Worm (Caenorhabditis elegans) whole organism, dauer: Measurements from ENCODE around the gene sri-34.
"Not testable (repeated sequence)": the region's sequence is repeated elsewhere in the genome, so short reads cannot be mapped to it uniquely, and the experiment has no call there.

ENCODE experiments used
- unc-62 ChIP-seq: sonication (generic microtip); optimal IDR thresholded peaks from 2 replicates; lab custom pipeline; 2017; ENCODE audit warnings: missing biosample characterization, missing genetic modification reagents, missing genetic modification characterization

Gene sri-34

ce11 chrII:3158985-3159384 is at the start of gene sri-34:
Gene sri-34 (minus strand): TSS chrII:3159085.
- TF ChIP-seq unc-62 = no peak

ce11 chrII:3208679-3209078 is 49.8 kb upstream of the sri-34 start, which contains the start of gene sdz-35:
Gene sdz-35 (minus strand): TSS chrII:3208779.
- no peak for TF ChIP-seq unc-62

- TF ChIP-seq unc-62 = no peak
Measured at ce11 chrII:3206423-3206989, 47.6 kb upstream of the sri-34 start, which contains the start of the genes ZC239.20 and ZC239.21. Gene ZC239.20 (minus strand): TSS chrII:3206523. Gene ZC239.21 (plus strand): TSS chrII:3206939.

- TF ChIP-seq unc-62 = no peak
Measured at ce11 chrII:3203415-3203814, 44.5 kb upstream of the sri-34 start, which contains the start of gene sri-50. Gene sri-50 (plus strand): TSS chrII:3203715.

ce11 chrII:3202519-3202918 is 43.6 kb upstream of the sri-34 start, which contains the start of gene sri-53:
Gene sri-53 (minus strand): TSS chrII:3202619.
- no peak for TF ChIP-seq unc-62

- not testable (repeated sequence) for TF ChIP-seq unc-62
Measured at ce11 chrII:3201242-3201641, 42.4 kb upstream of the sri-34 start, which contains the start of gene sri-48. Gene sri-48 (minus strand): TSS chrII:3201342.

- TF ChIP-seq unc-62 = no peak
Measured at ce11 chrII:3198998-3199397, 40.1 kb upstream of the sri-34 start, which contains the start of gene sri-51. Gene sri-51 (minus strand): TSS chrII:3199098.

ce11 chrII:3196966-3197365 is 38.1 kb upstream of the sri-34 start, which contains the start of gene gcy-15:
Gene gcy-15 (minus strand): TSS chrII:3197066.
- TF ChIP-seq unc-62 = no peak

- no peak for TF ChIP-seq unc-62
Measured at ce11 chrII:3195739-3196138, 36.9 kb upstream of the sri-34 start.

- TF ChIP-seq unc-62 = not testable (repeated sequence)
Measured at ce11 chrII:3191544-3191943, 32.7 kb upstream of the sri-34 start, which contains the start of gene Y27F2A.9. Gene Y27F2A.9 (minus strand): TSS chrII:3191644.

ce11 chrII:3189038-3189437 is 30.2 kb upstream of the sri-34 start, which contains the start of gene Y27F2A.11:
Gene Y27F2A.11 (plus strand): TSS chrII:3189338.
- TF ChIP-seq unc-62 = not testable (repeated sequence)

ce11 chrII:3185848-3186247 is 27.0 kb upstream of the sri-34 start:
- TF ChIP-seq unc-62 = no peak

ce11 chrII:3184858-3185257 is 26.0 kb upstream of the sri-34 start, which contains the start of gene sri-78:
Gene sri-78 (plus strand): TSS chrII:3185158.
- not testable (repeated sequence) for TF ChIP-seq unc-62

ce11 chrII:3183300-3183840 is 24.5 kb upstream of the sri-34 start, which contains the start of the genes Y27F2A.6 and Y27F2A.8:
Gene Y27F2A.6 (minus strand): TSS chrII:3183400.
Gene Y27F2A.8 (plus strand): TSS chrII:3183790.
- TF ChIP-seq unc-62 = not testable (repeated sequence)

ce11 chrII:3177663-3178062 is 18.8 kb upstream of the sri-34 start, which contains the start of gene sri-40:
Gene sri-40 (plus strand): TSS chrII:3177963.
- not testable (repeated sequence) for TF ChIP-seq unc-62

ce11 chrII:3172176-3172575 is 13.3 kb upstream of the sri-34 start, which contains the start of gene Y27F2A.10:
Gene Y27F2A.10 (minus strand): TSS chrII:3172276.
- no peak for TF ChIP-seq unc-62

ce11 chrII:3170089-3170488 is 11.2 kb upstream of the sri-34 start, which contains the start of gene fbxc-55:
Gene fbxc-55 (minus strand): TSS chrII:3170189.
- TF ChIP-seq unc-62 = no peak
